Fruit fly (Drosophila melanogaster) whole organism, adult: ENCODE results near the gene CG32264.

Experiments used
- CG11617 ChIP-seq: fragments of 200-800 bp; sonication (Bioruptor generic); optimal IDR thresholded peaks from 2 replicates; lab custom pipeline; 2017; ENCODE audit warnings: mild to moderate bottlenecking, missing biosample characterization, missing genetic modification reagents, missing genetic modification characterization
- CG12768 ChIP-seq: fragments of 200-800 bp; sonication (Bioruptor generic); optimal IDR thresholded peaks from 2 replicates; lab custom pipeline; 2017; ENCODE audit warnings: missing biosample characterization, missing genetic modification characterization, mild to moderate bottlenecking, moderate library complexity, missing genetic modification reagents
- CG14711 ChIP-seq: fragments of 200-800 bp; sonication (Bioruptor generic); optimal IDR thresholded peaks from 2 replicates; lab custom pipeline; 2018; ENCODE audit warnings: missing biosample characterization, mild to moderate bottlenecking, missing genetic modification characterization, moderate library complexity
- CG1620 ChIP-seq: fragments of 200-800 bp; sonication (Bioruptor generic); optimal IDR thresholded peaks from 2 replicates; lab custom pipeline; 2016; ENCODE audit warnings: missing biosample characterization, missing genetic modification characterization
- CG33017 ChIP-seq: fragments of 200-800 bp; sonication (Bioruptor generic); optimal IDR thresholded peaks from 2 replicates; lab custom pipeline; 2018; ENCODE audit warnings: missing biosample characterization, mild to moderate bottlenecking, missing genetic modification characterization, moderate library complexity
- CG5204 ChIP-seq: fragments of 200-800 bp; sonication (Bioruptor generic); optimal IDR thresholded peaks from 2 replicates; lab custom pipeline; 2016; ENCODE audit warnings: missing biosample characterization, missing genetic modification characterization
- CG7045 ChIP-seq: fragments of 200-800 bp; sonication (Bioruptor generic); optimal IDR thresholded peaks from 2 replicates; lab custom pipeline; 2017; ENCODE audit warnings: missing biosample characterization, mild to moderate bottlenecking, missing genetic modification characterization
- CG7101 ChIP-seq: fragments of 200-800 bp; sonication (Bioruptor generic); optimal IDR thresholded peaks from 2 replicates; lab custom pipeline; 2018; ENCODE audit warnings: missing biosample characterization, mild to moderate bottlenecking, missing genetic modification characterization, moderate library complexity
- Clk ChIP-seq: fragments of 200-800 bp; sonication (Bioruptor generic); optimal IDR thresholded peaks from 2 replicates; lab custom pipeline; 2017; ENCODE audit warnings: missing biosample characterization, missing genetic modification characterization
- Crg-1 ChIP-seq: fragments of 200-800 bp; sonication (Bioruptor generic); optimal IDR thresholded peaks from 2 replicates; lab custom pipeline; 2016; ENCODE audit warnings: missing biosample characterization, missing genetic modification characterization
- Hr96 ChIP-seq: fragments of 200-800 bp; sonication (Bioruptor generic); optimal IDR thresholded peaks from 2 replicates; lab custom pipeline; 2016; ENCODE audit warnings: missing biosample characterization, missing genetic modification characterization
- Mnt ChIP-seq: fragments of 200-800 bp; sonication (Bioruptor generic); optimal IDR thresholded peaks from 2 replicates; lab custom pipeline; 2016; ENCODE audit warnings: missing biosample characterization, mild to moderate bottlenecking, missing genetic modification characterization
- bab1 ChIP-seq: fragments of 200-800 bp; sonication (Bioruptor generic); optimal IDR thresholded peaks from 3 replicates; lab custom pipeline; 2019; ENCODE audit warnings: missing biosample characterization, mild to moderate bottlenecking, missing genetic modification characterization, moderate library complexity
- cic ChIP-seq: fragments of 200-800 bp; sonication (Bioruptor generic); optimal IDR thresholded peaks from 2 replicates; lab custom pipeline; 2017; ENCODE audit warnings: missing biosample characterization, mild to moderate bottlenecking, missing genetic modification characterization, moderate library complexity
- cnc ChIP-seq, 2 experiments: fragments of >200 bp; optimal IDR thresholded peaks; 2 replicates each; lab custom pipeline; 2017
- kay ChIP-seq: fragments of 200-800 bp; sonication (Bioruptor generic); peaks from one replicate; lab custom pipeline; 2016; ENCODE audit warnings: missing biosample characterization, missing genetic modification characterization, borderline replicate concordance
- ovo ChIP-seq: fragments of 200-800 bp; sonication (Bioruptor generic); optimal IDR thresholded peaks from 2 replicates; lab custom pipeline; 2016; ENCODE audit warnings: missing biosample characterization, missing genetic modification characterization
- pad ChIP-seq: fragments of 200-800 bp; sonication (Bioruptor generic); optimal IDR thresholded peaks from 3 replicates; lab custom pipeline; 2017; ENCODE audit warnings: missing biosample characterization, missing genetic modification characterization, mild to moderate bottlenecking, moderate library complexity, missing genetic modification reagents
- tj ChIP-seq: fragments of 200-800 bp; sonication (Bioruptor generic); optimal IDR thresholded peaks from 3 replicates; lab custom pipeline; 2017; ENCODE audit warnings: missing biosample characterization, mild to moderate bottlenecking, missing genetic modification characterization, moderate library complexity
- toe ChIP-seq: fragments of 200-800 bp; sonication (Bioruptor generic); optimal IDR thresholded peaks from 2 replicates; lab custom pipeline; 2016; ENCODE audit warnings: missing biosample characterization, missing genetic modification characterization

Gene CG32264

dm6 chr3L:3850477-3850876 is 44.2 kb upstream of the CG32264 start:
- TF ChIP-seq CG7101 (tag; lab: Kevin White, UChicago) (no peak), CG11617 (GFP tag; lab: Kevin White, UChicago) (no peak), bab1 (GFP tag; lab: Kevin White, UChicago) (no peak), Crg-1 (GFP tag; lab: Kevin White, UChicago) (no peak), kay (GFP tag; lab: Kevin White, UChicago) (no peak), CG1620 (GFP tag; lab: Kevin White, UChicago) (no peak), CG5204 (GFP tag; lab: Kevin White, UChicago) (no peak), Hr96 (no peak), CG7045 (GFP tag; lab: Kevin White, UChicago) (no peak), CG14711 (tag; lab: Kevin White, UChicago) (no peak), pad (GFP tag; lab: Kevin White, UChicago) (no peak)

DNA sequence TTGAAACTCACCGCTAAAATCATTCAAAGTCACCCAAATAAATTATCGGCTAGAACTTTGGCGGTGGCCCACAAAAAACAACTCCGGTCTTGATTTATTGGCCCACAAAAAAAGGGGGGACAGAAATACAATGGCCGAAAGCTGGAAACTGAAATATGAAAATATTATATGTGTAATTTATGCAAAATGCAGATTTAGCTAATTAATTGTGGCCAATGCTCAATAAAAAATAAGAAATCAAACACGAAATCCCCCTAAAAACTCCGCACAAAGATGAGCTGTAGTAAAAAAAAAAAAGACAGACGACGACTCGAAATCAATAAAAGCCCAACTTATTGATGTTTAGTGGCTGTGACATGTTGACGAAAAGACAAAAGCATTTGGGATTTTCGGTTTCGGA is 43.5 kb upstream of the CG32264 start:
- TF ChIP-seq toe (GFP tag; lab: Kevin White, UChicago) (no peak), CG1620 (GFP tag; lab: Kevin White, UChicago) (no peak), Clk (GFP tag; lab: Kevin White, UChicago) (no peak), CG33017 (tag; lab: Kevin White, UChicago) (no peak), Mnt (GFP tag; lab: Kevin White, UChicago) (no peak), CG11617 (GFP tag; lab: Kevin White, UChicago) (no peak), tj (no peak), CG14711 (tag; lab: Kevin White, UChicago) (no peak)

DNA sequence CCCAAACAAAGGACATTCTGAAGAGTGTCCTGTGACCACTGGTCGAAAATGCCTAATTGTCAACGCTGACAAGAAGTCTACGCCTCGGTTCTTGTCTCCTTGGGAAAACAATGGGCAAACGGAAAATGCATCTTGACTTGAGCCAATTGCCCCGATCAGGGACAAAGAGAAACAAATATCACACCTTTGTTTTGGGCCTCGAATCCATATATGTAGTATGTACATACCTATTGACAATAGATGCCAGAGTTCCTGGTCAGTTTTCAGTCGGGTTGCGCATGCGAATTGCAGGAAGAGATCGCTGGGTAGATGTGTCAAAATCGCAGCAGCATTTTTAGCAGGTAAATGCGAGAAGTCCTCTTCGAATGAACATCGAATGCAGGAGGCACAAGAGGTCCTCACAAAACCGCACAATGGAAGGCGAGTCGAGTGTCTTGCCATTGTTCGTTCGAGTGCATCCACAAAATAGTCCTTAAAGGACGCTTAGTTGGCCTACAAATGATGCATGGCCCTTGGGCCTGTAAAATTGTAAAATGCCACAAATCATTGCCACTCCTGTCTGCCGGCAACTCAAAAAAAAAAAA is 42.5 kb upstream of the CG32264 start:
- TF ChIP-seq CG12768 (GFP tag; lab: Kevin White, UChicago) = no peak
- TF ChIP-seq CG7101 (tag; lab: Kevin White, UChicago) = no peak
- TF ChIP-seq kay (GFP tag; lab: Kevin White, UChicago) = no peak
- no peak for TF ChIP-seq toe (GFP tag; lab: Kevin White, UChicago)
- no peak for TF ChIP-seq cnc (optimal IDR thresholded peaks at IDR 0.05; lab: Kevin White, UChicago)
- TF ChIP-seq CG11617 (GFP tag; lab: Kevin White, UChicago) = no peak
- TF ChIP-seq Mnt (GFP tag; lab: Kevin White, UChicago) = no peak
- TF ChIP-seq Clk (GFP tag; lab: Kevin White, UChicago) = no peak
- TF ChIP-seq cic (GFP tag; lab: Kevin White, UChicago) = no peak
- no peak for TF ChIP-seq Hr96
- TF ChIP-seq bab1 (GFP tag; lab: Kevin White, UChicago) = no peak

dm6 chr3L:3847810-3848326 is 41.6 kb upstream of the CG32264 start:
- no peak for TF ChIP-seq bab1 (GFP tag; lab: Kevin White, UChicago)
- no peak for TF ChIP-seq Mnt (GFP tag; lab: Kevin White, UChicago)
- TF ChIP-seq cic (GFP tag; lab: Kevin White, UChicago) = no peak
- TF ChIP-seq Hr96 = no peak
- TF ChIP-seq CG7045 (GFP tag; lab: Kevin White, UChicago) = no peak
- no peak for TF ChIP-seq CG7101 (tag; lab: Kevin White, UChicago)
- no peak for TF ChIP-seq ovo (GFP tag; lab: Kevin White, UChicago)
- TF ChIP-seq cnc (optimal IDR thresholded peaks at IDR 0.05; lab: Kevin White, UChicago) = no peak
- TF ChIP-seq CG33017 (tag; lab: Kevin White, UChicago) = no peak
- TF ChIP-seq tj = no peak
- TF ChIP-seq CG14711 (tag; lab: Kevin White, UChicago) = no peak
- TF ChIP-seq CG11617 (GFP tag; lab: Kevin White, UChicago) = no peak
- no peak for TF ChIP-seq CG12768 (GFP tag; lab: Kevin White, UChicago)
- no peak for TF ChIP-seq Clk (GFP tag; lab: Kevin White, UChicago)

dm6 chr3L:3845815-3846375 is 39.6 kb upstream of the CG32264 start, which contains the start of gene Awh:
Awh (plus strand) TSS chr3L:3846206.
- TF ChIP-seq CG14711 (tag; lab: Kevin White, UChicago) (no peak), Crg-1 (GFP tag; lab: Kevin White, UChicago) (no peak), CG5204 (GFP tag; lab: Kevin White, UChicago) (no peak), CG1620 (GFP tag; lab: Kevin White, UChicago) (no peak), kay (GFP tag; lab: Kevin White, UChicago) (no peak), CG33017 (tag; lab: Kevin White, UChicago) (no peak), CG7101 (tag; lab: Kevin White, UChicago) (no peak), Hr96 (no peak)

DNA sequence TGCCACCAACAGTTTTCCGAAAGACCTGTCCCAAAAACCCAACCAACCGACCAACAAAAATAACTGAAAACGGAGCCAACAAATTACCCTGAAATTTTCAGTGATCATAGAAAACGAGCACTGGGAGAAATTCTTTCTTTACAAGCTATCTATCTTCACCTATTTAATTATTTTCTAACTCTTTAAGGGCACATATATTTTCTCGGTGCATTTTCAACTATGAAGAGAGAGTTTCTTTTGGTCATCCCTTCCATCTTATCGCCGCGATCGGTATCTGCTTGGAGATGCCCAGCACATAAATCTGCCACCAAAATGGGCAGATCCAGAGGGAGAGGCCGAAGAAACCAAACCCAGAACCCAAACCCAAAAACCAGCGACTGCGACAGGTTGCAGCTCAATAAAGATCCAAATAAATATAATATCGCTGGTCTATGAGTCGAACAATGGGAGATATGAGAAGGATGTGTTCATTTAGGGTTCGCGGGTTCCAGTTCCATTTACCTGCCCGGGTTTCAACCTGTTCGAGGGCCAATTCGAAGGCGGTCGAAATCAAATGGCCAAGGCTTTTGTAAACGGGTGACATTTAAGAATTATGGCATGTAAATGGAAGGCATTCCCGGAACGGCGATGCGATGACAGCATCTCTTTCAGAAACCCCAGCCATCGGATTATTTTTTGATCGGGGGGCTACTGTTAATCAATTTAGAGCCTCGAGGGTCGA is 36.9 kb upstream of the CG32264 start:
- TF ChIP-seq kay (GFP tag; lab: Kevin White, UChicago) (no peak), Mnt (GFP tag; lab: Kevin White, UChicago) (no peak), cnc (optimal IDR thresholded peaks at IDR 0.05; lab: Kevin White, UChicago) (no peak), CG11617 (GFP tag; lab: Kevin White, UChicago) (no peak), CG7101 (tag; lab: Kevin White, UChicago) (no peak), Crg-1 (GFP tag; lab: Kevin White, UChicago) (no peak), bab1 (GFP tag; lab: Kevin White, UChicago) (no peak)
